Worm (Caenorhabditis elegans) whole organism, L1 larva: ENCODE data around the gene tftc-3.

ENCODE experiments used
- C04F5.9 ChIP-seq: sonication (generic microtip); optimal IDR thresholded peaks from 2 replicates; lab custom pipeline; 2016; ENCODE audit warnings: missing genetic modification characterization, missing compliant biosample characterization
- C16A3.4 ChIP-seq: fragments of 150-350 bp; optimal IDR thresholded peaks from 2 replicates; lab custom pipeline; 2014; ENCODE audit warnings: missing biosample characterization, missing genetic modification characterization
- C34B4.2 ChIP-seq: sonication (generic microtip); optimal IDR thresholded peaks from 2 replicates; lab custom pipeline; 2017; ENCODE audit warnings: mild to moderate bottlenecking, missing genetic modification characterization, missing compliant biosample characterization
- Y116A8C.19 ChIP-seq: sonication (generic microtip); optimal IDR thresholded peaks from 2 replicates; lab custom pipeline; 2016; ENCODE audit warnings: missing compliant biosample characterization, missing genetic modification characterization, borderline replicate concordance
- alr-1 ChIP-seq: fragments of 200-800 bp; sonication (Bioruptor generic); optimal IDR thresholded peaks from 2 replicates; lab custom pipeline; 2018; ENCODE audit warnings: borderline replicate concordance, mild to moderate bottlenecking, missing genetic modification characterization, missing compliant biosample characterization
- aly-2 ChIP-seq: fragments of 150-350 bp; optimal IDR thresholded peaks from 2 replicates; lab custom pipeline; 2014; ENCODE audit warnings: missing biosample characterization, missing genetic modification characterization
- ama-1 ChIP-seq: fragments of 150-350 bp; optimal IDR thresholded peaks from 2 replicates; lab custom pipeline; 2014
- blmp-1 ChIP-seq: fragments of 150-350 bp; optimal IDR thresholded peaks from 2 replicates; lab custom pipeline; 2014; ENCODE audit warnings: missing biosample characterization, missing genetic modification characterization
- ceh-63 ChIP-seq: fragments of 200-800 bp; sonication (Bioruptor generic); optimal IDR thresholded peaks from 2 replicates; lab custom pipeline; 2018; ENCODE audit warnings: mild to moderate bottlenecking, missing genetic modification characterization, missing compliant biosample characterization
- ceh-90 ChIP-seq: sonication (generic microtip); optimal IDR thresholded peaks from 2 replicates; lab custom pipeline; 2016; ENCODE audit warnings: missing genetic modification characterization, missing compliant biosample characterization
- ces-1 ChIP-seq: fragments of 150-350 bp; optimal IDR thresholded peaks from 2 replicates; lab custom pipeline; 2014; ENCODE audit warnings: missing biosample characterization, missing genetic modification reagents, missing genetic modification characterization
- dsc-1 ChIP-seq: sonication (generic microtip); optimal IDR thresholded peaks from 2 replicates; lab custom pipeline; 2016; ENCODE audit warnings: mild to moderate bottlenecking, missing genetic modification characterization, missing compliant biosample characterization
- efl-1 ChIP-seq, 4 experiments: fragments of 150-350 bp; optimal IDR thresholded peaks in 3 of 4; peaks in 1 of 4; 1 replicate in 1 of 4; 2 replicates in 3 of 4; lab custom pipeline; 2014; ENCODE audit warnings: missing biosample characterization in 2 of 4, missing genetic modification characterization in 2 of 4, missing genetic modification reagents in 2 of 4
- efl-3 ChIP-seq: fragments of 200-800 bp; sonication (Bioruptor generic); optimal IDR thresholded peaks from 2 replicates; lab custom pipeline; 2018; ENCODE audit warnings: mild to moderate bottlenecking, missing genetic modification characterization, missing compliant biosample characterization
- elt-2 ChIP-seq: sonication (generic microtip); optimal IDR thresholded peaks from 2 replicates; lab custom pipeline; 2016; ENCODE audit warnings: missing genetic modification characterization, mild to moderate bottlenecking, inconsistent platforms, missing compliant biosample characterization, missing genetic modification reagents
- ets-5 ChIP-seq: fragments of 200-800 bp; sonication (Bioruptor generic); IDR thresholded peaks from 2 replicates; pipeline ENCODE4 v1.3.6; 2022; ENCODE audit warnings: missing genetic modification characterization, missing compliant biosample characterization
- fkh-8 ChIP-seq: sonication (generic microtip); optimal IDR thresholded peaks from 2 replicates; lab custom pipeline; 2016; ENCODE audit warnings: mild to moderate bottlenecking, missing genetic modification characterization, missing compliant biosample characterization
- hlh-4 ChIP-seq: sonication (generic microtip); optimal IDR thresholded peaks from 2 replicates; lab custom pipeline; 2016; ENCODE audit warnings: mild to moderate bottlenecking, missing genetic modification characterization, missing compliant biosample characterization
- hpl-2 ChIP-seq: fragments of 150-350 bp; optimal IDR thresholded peaks from 2 replicates; lab custom pipeline; 2014; ENCODE audit warnings: missing biosample characterization, missing genetic modification reagents, missing genetic modification characterization
- irx-1 ChIP-seq: sonication (generic microtip); optimal IDR thresholded peaks from 2 replicates; lab custom pipeline; 2016; ENCODE audit warnings: missing genetic modification characterization, missing compliant biosample characterization
- isw-1 ChIP-seq: fragments of 200-800 bp; sonication (Bioruptor generic); IDR thresholded peaks from 2 replicates; pipeline ENCODE4 v1.3.6; 2022; ENCODE audit warnings: missing genetic modification characterization, missing compliant biosample characterization
- jun-1 ChIP-seq: fragments of 150-350 bp; optimal IDR thresholded peaks from 2 replicates; lab custom pipeline; 2014; ENCODE audit warnings: missing biosample characterization, missing genetic modification reagents, missing genetic modification characterization
- lin-15B ChIP-seq: fragments of 150-350 bp; sonication (generic microtip); optimal IDR thresholded peaks from 3 replicates; lab custom pipeline; 2014; ENCODE audit warnings: missing biosample characterization, missing genetic modification characterization
- lin-35 ChIP-seq, 2 experiments: fragments of 150-350 bp; optimal IDR thresholded peaks; 2 replicates each; lab custom pipeline; 2014; ENCODE audit warnings: missing biosample characterization in 2 of 2, missing genetic modification characterization in 2 of 2, missing genetic modification reagents in 2 of 2
- lsy-2 ChIP-seq, 2 experiments: fragments of 150-350 bp; optimal IDR thresholded peaks; 2 replicates each; lab custom pipeline; 2014; ENCODE audit warnings: missing biosample characterization in 2 of 2, missing genetic modification characterization in 2 of 2
- mdl-1 ChIP-seq, 2 experiments: fragments of 150-350 bp; optimal IDR thresholded peaks; 2 replicates each; lab custom pipeline; 2014 to 2017; ENCODE audit warnings: missing biosample characterization in 2 of 2, missing genetic modification characterization in 2 of 2, inconsistent platforms in 1 of 2
- mep-1 ChIP-seq: fragments of 150-350 bp; optimal IDR thresholded peaks from 2 replicates; lab custom pipeline; 2014; ENCODE audit warnings: missing biosample characterization, missing genetic modification characterization
- nhr-19 ChIP-seq: fragments of 200-800 bp; sonication (Bioruptor generic); conservative IDR thresholded peaks from 2 replicates; pipeline ENCODE4 v1.3.6; 2022; ENCODE audit warnings: missing genetic modification characterization, missing compliant biosample characterization
- nhr-28 ChIP-seq: fragments of 150-350 bp; optimal IDR thresholded peaks from 2 replicates; lab custom pipeline; 2014; ENCODE audit warnings: missing biosample characterization, missing genetic modification characterization
- nhr-47 ChIP-seq: sonication (generic microtip); optimal IDR thresholded peaks from 2 replicates; lab custom pipeline; 2016; ENCODE audit warnings: mild to moderate bottlenecking, missing genetic modification characterization, moderate library complexity, missing compliant biosample characterization
- nhr-71 ChIP-seq: sonication (generic microtip); optimal IDR thresholded peaks from 2 replicates; lab custom pipeline; 2016; ENCODE audit warnings: mild to moderate bottlenecking, missing genetic modification characterization, moderate library complexity, missing compliant biosample characterization
- nhr-84 ChIP-seq: sonication (generic microtip); optimal IDR thresholded peaks from 2 replicates; lab custom pipeline; 2017; ENCODE audit warnings: missing biosample characterization, missing genetic modification characterization
- nhr-85 ChIP-seq: sonication (generic microtip); peaks from one replicate; lab custom pipeline; 2016; ENCODE audit warnings: missing genetic modification characterization, inconsistent platforms, missing compliant biosample characterization
- nhr-90 ChIP-seq: sonication (generic microtip); optimal IDR thresholded peaks from 2 replicates; lab custom pipeline; 2016; ENCODE audit warnings: mild to moderate bottlenecking, missing genetic modification characterization, missing compliant biosample characterization; ENCODE audit not compliant: poor library complexity
- pax-3 ChIP-seq: fragments of 200-800 bp; sonication (Bioruptor generic); optimal IDR thresholded peaks from 2 replicates; lab custom pipeline; 2018; ENCODE audit warnings: mild to moderate bottlenecking, missing genetic modification characterization, moderate library complexity, missing compliant biosample characterization
- pqm-1 ChIP-seq: sonication (generic microtip); optimal IDR thresholded peaks from 3 replicates; lab custom pipeline; 2017; ENCODE audit warnings: missing biosample characterization, missing genetic modification characterization
- rnt-1 ChIP-seq: sonication (generic microtip); optimal IDR thresholded peaks from 2 replicates; lab custom pipeline; 2016; ENCODE audit warnings: mild to moderate bottlenecking, missing genetic modification characterization, moderate library complexity, missing compliant biosample characterization
- snpc-4 ChIP-seq: fragments of 150-350 bp; optimal IDR thresholded peaks from 2 replicates; lab custom pipeline; 2014; ENCODE audit warnings: missing biosample characterization, missing genetic modification characterization
- sup-37 ChIP-seq: fragments of 200-800 bp; sonication (Bioruptor generic); optimal IDR thresholded peaks from 2 replicates; lab custom pipeline; 2018; ENCODE audit warnings: mild to moderate bottlenecking, missing genetic modification characterization, missing compliant biosample characterization
- swsn-7 ChIP-seq: sonication (generic microtip); optimal IDR thresholded peaks from 2 replicates; lab custom pipeline; 2016; ENCODE audit warnings: missing genetic modification characterization, missing compliant biosample characterization
- tbx-2 ChIP-seq: sonication (generic microtip); optimal IDR thresholded peaks from 2 replicates; lab custom pipeline; 2016; ENCODE audit warnings: missing genetic modification characterization, missing compliant biosample characterization
- unc-130 ChIP-seq: fragments of 150-350 bp; optimal IDR thresholded peaks from 2 replicates; lab custom pipeline; 2017; ENCODE audit warnings: missing biosample characterization, missing genetic modification characterization, inconsistent platforms
- unc-62 ChIP-seq: fragments of 150-350 bp; optimal IDR thresholded peaks from 2 replicates; lab custom pipeline; 2014; ENCODE audit warnings: missing biosample characterization, missing genetic modification reagents, missing genetic modification characterization
- unc-86 ChIP-seq: sonication (generic microtip); optimal IDR thresholded peaks from 2 replicates; lab custom pipeline; 2016; ENCODE audit warnings: missing genetic modification characterization, missing compliant biosample characterization
- unc-98 ChIP-seq: fragments of 200-800 bp; sonication (Bioruptor generic); IDR thresholded peaks from 2 replicates; pipeline ENCODE4 v1.3.6; 2022; ENCODE audit warnings: missing genetic modification characterization, missing compliant biosample characterization
- vab-15 ChIP-seq: sonication (generic microtip); optimal IDR thresholded peaks from 2 replicates; lab custom pipeline; 2017; ENCODE audit warnings: missing genotype, mild to moderate bottlenecking, missing genetic modification characterization, missing compliant biosample characterization
- xbp-1 ChIP-seq: sonication (generic microtip); optimal IDR thresholded peaks from 2 replicates; lab custom pipeline; 2016; ENCODE audit warnings: missing genetic modification characterization, missing compliant biosample characterization
- zag-1 ChIP-seq: fragments of 150-350 bp; optimal IDR thresholded peaks from 2 replicates; lab custom pipeline; 2014; ENCODE audit warnings: missing biosample characterization, missing genetic modification characterization
- ztf-11 ChIP-seq, 2 experiments: sonication (generic microtip); optimal IDR thresholded peaks; 2 replicates each; lab custom pipeline; 2016 to 2017; ENCODE audit warnings: missing genetic modification characterization in 2 of 2, missing biosample characterization in 1 of 2, missing compliant biosample characterization in 1 of 2

The tftc-3 gene

DNA sequence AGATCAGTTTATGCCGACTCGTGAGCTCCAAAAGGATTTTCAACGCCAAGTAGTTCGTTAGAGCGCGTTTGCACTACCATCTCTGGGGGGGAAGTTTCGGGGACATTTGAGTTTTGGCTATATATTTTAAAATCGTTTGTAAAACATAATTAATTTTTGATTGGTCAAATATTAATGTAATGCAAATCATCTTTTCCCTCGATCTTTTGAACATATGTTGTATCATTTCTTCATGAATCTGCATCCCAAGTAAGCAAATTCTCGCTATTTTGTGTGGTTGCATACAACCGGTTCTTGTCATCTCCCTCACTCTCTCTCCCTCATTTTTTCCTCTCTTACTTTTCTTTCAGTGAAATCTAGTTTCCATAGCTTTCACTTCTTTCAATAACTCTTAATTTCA is 32.0 kb downstream of the tftc-3 start (continued):
- peak; percentile 24 for TF ChIP-seq elt-2 (tag; lab: Kevin White, UChicago)
- TF ChIP-seq isw-1 (GFP tag; lab: Robert Waterston, UW): peak; percentile 63
- no peak for TF ChIP-seq nhr-84 (tag; lab: Kevin White, UChicago)
- TF ChIP-seq rnt-1: peak; percentile 29
- no peak for TF ChIP-seq ama-1 (lab: Kevin White, UChicago)
- TF ChIP-seq alr-1 (tag; lab: Kevin White, UChicago): no peak
- peak; percentile 90 for TF ChIP-seq nhr-85 (tag; lab: Kevin White, UChicago)
- peak in 1 of 2 experiments; percentile 60 for TF ChIP-seq ztf-11 (tag; optimal IDR thresholded peaks at IDR 0.05; lab: Kevin White, UChicago)
- no peak for TF ChIP-seq C34B4.2
- TF ChIP-seq C16A3.4 (tag; lab: Kevin White, UChicago): peak; percentile 44
- TF ChIP-seq nhr-19 (GFP tag; lab: Robert Waterston, UW): peak; percentile 77
- peak; percentile 95 for TF ChIP-seq blmp-1 (tag; lab: Kevin White, UChicago)
- TF ChIP-seq sup-37 (GFP tag; lab: Kevin White, UChicago): peak; percentile 15
- TF ChIP-seq efl-3 (GFP tag; lab: Kevin White, UChicago): no peak
- no peak for TF ChIP-seq pqm-1 (tag; lab: Kevin White, UChicago)
- TF ChIP-seq mep-1 (tag; lab: Kevin White, UChicago): peak; percentile 37
- no peak for TF ChIP-seq mdl-1 (tag; optimal IDR thresholded peaks at IDR 0.05; lab: Kevin White, UChicago)
- TF ChIP-seq unc-98: no peak
- TF ChIP-seq unc-130 (tag; lab: Kevin White, UChicago): peak; percentile 39
- peak; percentile 53 for TF ChIP-seq unc-86 (tag; lab: Kevin White, UChicago)
- TF ChIP-seq aly-2 (tag; lab: Kevin White, UChicago): no peak
- TF ChIP-seq nhr-90 (tag; lab: Kevin White, UChicago): peak; percentile 80
- TF ChIP-seq snpc-4 (tag; lab: Kevin White, UChicago): peak; percentile 54
- peak; percentile 71 for TF ChIP-seq swsn-7 (tag; lab: Kevin White, UChicago)
- no peak for TF ChIP-seq ces-1 (GFP tag; lab: Kevin White, UChicago)
- TF ChIP-seq unc-62 (GFP tag; lab: Kevin White, UChicago): no peak
- peak; percentile 84 for TF ChIP-seq nhr-71
- peak; percentile 85 for TF ChIP-seq fkh-8 (tag; lab: Kevin White, UChicago)
- peak; percentile 52 to 81 for TF ChIP-seq lsy-2 (tag; optimal IDR thresholded peaks at IDR 0.05; lab: Kevin White, UChicago)
- TF ChIP-seq ceh-90: peak; percentile 35
- no peak for TF ChIP-seq nhr-28 (tag; lab: Kevin White, UChicago)
- TF ChIP-seq lin-35 (GFP tag; optimal IDR thresholded peaks at IDR 0.05; lab: Kevin White, UChicago): peak; percentile 50 to 76
- TF ChIP-seq hlh-4 (tag; lab: Kevin White, UChicago): peak; percentile 24
- TF ChIP-seq tbx-2: peak; percentile 75
- peak; percentile 78 for TF ChIP-seq pax-3 (tag; lab: Kevin White, UChicago)
- TF ChIP-seq lin-15B (tag; lab: Kevin White, UChicago): peak; percentile 41
- TF ChIP-seq jun-1 (tag; lab: Kevin White, UChicago): peak; percentile 39
- TF ChIP-seq zag-1 (tag; lab: Kevin White, UChicago): no peak
- TF ChIP-seq xbp-1: peak; percentile 79
- TF ChIP-seq ets-5: no peak
- peak; percentile 59 to 60 for TF ChIP-seq efl-1 (optimal IDR thresholded peaks at IDR 0.05; lab: Kevin White, UChicago)
- TF ChIP-seq efl-1 (GFP tag; optimal IDR thresholded peaks at IDR 0.05 in 1 of 2; lab: Kevin White, UChicago): peak; percentile 49 to 95
- TF ChIP-seq ceh-63: peak; percentile 78
- TF ChIP-seq dsc-1: peak; percentile 73
- peak; percentile 34 for TF ChIP-seq irx-1 (tag; lab: Kevin White, UChicago)
- no peak for TF ChIP-seq Y116A8C.19
- no peak for TF ChIP-seq hpl-2 (GFP tag; lab: Kevin White, UChicago)
- peak; percentile 52 for TF ChIP-seq C04F5.9 (tag; lab: Kevin White, UChicago)
- peak; percentile 85 for TF ChIP-seq nhr-47 (tag; lab: Kevin White, UChicago)
- peak; percentile 62 for TF ChIP-seq vab-15 (tag; lab: Kevin White, UChicago)
- TF ChIP-seq, all 84 proteins: peak for 49
